Fruit fly (Drosophila melanogaster): ENCODE measurements around the gene Cog4.

Gene Cog4

DNA sequence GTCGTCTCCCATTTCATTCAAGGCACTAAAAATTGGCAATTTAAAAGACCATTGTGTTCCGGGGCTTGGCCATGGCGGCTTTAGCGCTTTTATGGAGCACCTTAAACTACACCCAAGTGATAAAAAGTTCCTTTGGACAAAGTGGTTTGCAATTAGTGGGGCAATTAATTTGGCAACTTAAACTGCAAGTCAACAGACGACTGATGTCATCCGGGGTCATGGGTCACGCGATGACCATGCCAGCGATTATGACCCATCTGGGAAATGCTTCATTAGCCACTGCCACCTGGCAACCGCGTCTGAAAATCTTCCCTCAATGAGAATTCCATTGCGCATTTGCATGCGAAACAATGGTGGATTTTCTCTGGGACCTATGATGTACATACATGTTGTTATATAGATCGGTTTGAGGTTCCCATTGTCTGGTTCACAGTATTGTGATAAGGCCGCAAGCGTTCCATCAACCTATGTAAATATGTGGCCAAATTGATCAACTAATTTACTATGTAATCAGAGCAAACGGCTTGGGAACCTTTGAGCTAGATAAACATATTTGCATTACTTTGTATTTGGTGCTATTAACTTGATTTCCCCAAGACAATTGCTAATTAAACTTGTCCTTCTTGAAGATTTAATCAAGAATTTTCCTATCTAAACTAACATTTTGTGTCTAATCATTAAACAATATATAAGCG, 8.8 kb upstream of the Cog4 start (continued):
- no peak for TF ChIP-seq fu2 (GFP tag; optimal IDR thresholded peaks at IDR 0.05)
- TF ChIP-seq CG17328 (GFP tag; IDR thresholded peaks at IDR 0.05): peak; percentile 15; the same call in 1 of the 2 replicates
- TF ChIP-seq Dfd (GFP tag; optimal IDR thresholded peaks at IDR 0.05): no peak
- TF ChIP-seq Pdp1 (GFP tag; optimal IDR thresholded peaks at IDR 0.05): peak in 1 of 2 experiments; percentile 18
- TF ChIP-seq chm (GFP tag; IDR thresholded peaks at IDR 0.05): no peak
- no peak for TF ChIP-seq lbe (GFP tag; optimal IDR thresholded peaks at IDR 0.05)
- TF ChIP-seq CG2889 (GFP tag; IDR thresholded peaks at IDR 0.05): no peak
- no peak for TF ChIP-seq tll (GFP tag; optimal IDR thresholded peaks at IDR 0.05)
- peak in 1 of 2 experiments; percentile 63 for TF ChIP-seq bsh (GFP tag; optimal IDR thresholded peaks at IDR 0.05)
- TF ChIP-seq B-H1 (GFP tag; IDR thresholded peaks at IDR 0.05): no peak
- TF ChIP-seq Max (GFP tag; optimal IDR thresholded peaks at IDR 0.05): no peak
- peak; percentile 22 for TF ChIP-seq CG2202 (tag; optimal IDR thresholded peaks at IDR 0.05)
- TF ChIP-seq CG17359 (tag; optimal IDR thresholded peaks at IDR 0.05): peak; percentile 20
- TF ChIP-seq sens (GFP tag): peak; percentile 81
- peak; percentile 36 for TF ChIP-seq gsb-n (tag; optimal IDR thresholded peaks at IDR 0.05)
- TF ChIP-seq Xrp1 (GFP tag; IDR thresholded peaks at IDR 0.05): peak; percentile 62
- no peak for TF ChIP-seq CG9609 (GFP tag; optimal IDR thresholded peaks at IDR 0.05)
- peak; percentile 1 for TF ChIP-seq CG33213 (GFP tag; optimal IDR thresholded peaks at IDR 0.05)
- peak; percentile 20; the same call in 1 of the 3 replicates for TF ChIP-seq dysf (GFP tag; IDR thresholded peaks at IDR 0.05)
- no peak for TF ChIP-seq nom (GFP tag; optimal IDR thresholded peaks at IDR 0.05)
- TF ChIP-seq CG3407 (GFP tag; optimal IDR thresholded peaks at IDR 0.05): peak; percentile 63
- no peak for TF ChIP-seq Six4 (GFP tag; optimal IDR thresholded peaks at IDR 0.05)
- TF ChIP-seq CG1792 (GFP tag; optimal IDR thresholded peaks at IDR 0.05): peak; percentile 14
- no peak for TF ChIP-seq CG8944 (GFP tag; optimal IDR thresholded peaks at IDR 0.05)
- TF ChIP-seq Med (GFP tag): peak; percentile 56
- peak; percentile 6 for TF ChIP-seq CG2712 (tag; optimal IDR thresholded peaks at IDR 0.05)
- no peak for TF ChIP-seq knrl (GFP tag; IDR thresholded peaks at IDR 0.05; ENCODE audit: partially characterized antibody)
- TF ChIP-seq CG1233 (GFP tag; optimal IDR thresholded peaks at IDR 0.05): peak; percentile 15
- peak; percentile 53 for TF ChIP-seq ATbp (GFP tag; optimal IDR thresholded peaks at IDR 0.05)
- TF ChIP-seq ash1 (GFP tag; optimal IDR thresholded peaks at IDR 0.05): no peak
- TF ChIP-seq CG10979 (tag; optimal IDR thresholded peaks at IDR 0.05): no peak
- TF ChIP-seq CG33557 (GFP tag; optimal IDR thresholded peaks at IDR 0.05): peak; percentile 14
- TF ChIP-seq H15 (GFP tag; IDR thresholded peaks at IDR 0.05): no peak
- peak; percentile 91 for TF ChIP-seq Ets65A (GFP tag)
- TF ChIP-seq CG12071 (GFP tag; optimal IDR thresholded peaks at IDR 0.05): peak; percentile 12
- no peak for TF ChIP-seq fru (optimal IDR thresholded peaks at IDR 0.05)
- TF ChIP-seq CG11696 (GFP tag; IDR thresholded peaks at IDR 0.05): no peak
- TF ChIP-seq bab2 (GFP tag; optimal IDR thresholded peaks at IDR 0.05): peak; percentile 52
- no peak for TF ChIP-seq fd64A (GFP tag; optimal IDR thresholded peaks at IDR 0.05)
- TF ChIP-seq CG16813 (GFP tag; IDR thresholded peaks at IDR 0.05; ENCODE audit: partially characterized antibody): no peak
- peak; percentile 10 for TF ChIP-seq CG2678 (tag; optimal IDR thresholded peaks at IDR 0.05)
- TF ChIP-seq PHDP (tag; optimal IDR thresholded peaks at IDR 0.05): peak; percentile 57
- peak; percentile 53 for TF ChIP-seq dmrt11E (tag; optimal IDR thresholded peaks at IDR 0.05)

All from whole organism, embryonic.